Fruit fly (Drosophila melanogaster): Measurements from ENCODE around the gene CG33965.

Gene CG33965

DNA sequence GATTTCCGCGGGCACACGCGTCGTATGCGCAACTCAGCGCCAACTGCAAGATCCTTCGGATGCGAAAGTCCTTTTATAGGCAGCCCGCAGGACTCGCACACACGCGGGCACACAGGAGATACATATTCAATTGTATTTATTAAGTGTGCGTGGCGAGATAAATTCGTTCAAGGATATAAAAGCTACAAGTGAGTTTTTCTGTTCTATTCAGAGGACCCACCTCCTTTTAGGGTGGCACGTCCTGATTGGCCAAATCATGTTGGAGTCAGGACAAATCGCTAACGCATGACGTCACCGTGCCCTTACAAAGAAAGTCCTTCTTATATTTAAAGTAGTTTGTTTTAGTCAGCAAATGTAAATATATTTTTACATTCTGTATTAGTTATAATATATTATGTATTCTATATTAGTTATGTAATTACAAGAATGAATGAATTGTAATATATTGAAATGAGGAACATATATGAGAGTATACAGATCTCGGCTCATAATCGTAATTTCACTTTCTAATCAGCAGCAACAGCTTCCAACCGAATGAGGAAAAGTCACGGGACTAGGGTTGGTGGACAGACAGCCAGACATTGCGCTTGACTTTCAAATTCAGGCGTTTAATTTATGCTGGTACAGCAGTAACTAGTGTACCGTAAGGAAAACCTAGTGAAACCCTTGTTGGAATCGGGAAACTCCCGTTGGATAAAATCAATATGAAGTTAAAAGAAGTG is 39.4 kb upstream of the CG33965 start, which contains the start of gene Trhn (continued):
- TF ChIP-seq NFAT (GFP tag; IDR thresholded peaks at IDR 0.05) = no peak
- no peak for TF ChIP-seq CG10274 (GFP tag; optimal IDR thresholded peaks at IDR 0.05)
- no peak for TF ChIP-seq al (GFP tag; IDR thresholded peaks at IDR 0.05)
- TF ChIP-seq trem (tag; optimal IDR thresholded peaks at IDR 0.05) = no peak
- TF ChIP-seq Chrac-16 (GFP tag; optimal IDR thresholded peaks at IDR 0.05) = no peak
- no peak for TF ChIP-seq B-H1 (GFP tag; IDR thresholded peaks at IDR 0.05)
- TF ChIP-seq CG6654 (GFP tag; optimal IDR thresholded peaks at IDR 0.05) = no peak
- TF ChIP-seq Gsc (GFP tag; IDR thresholded peaks at IDR 0.05) = no peak
- TF ChIP-seq jumu (GFP tag; optimal IDR thresholded peaks at IDR 0.05) = no peak
- no peak for TF ChIP-seq gt (GFP tag; IDR thresholded peaks at IDR 0.05)
- TF ChIP-seq Dp (GFP tag; optimal IDR thresholded peaks at IDR 0.05) = no peak
- TF ChIP-seq sens (GFP tag) = peak; percentile 58
- peak; percentile 20 for TF ChIP-seq Sox102F (GFP tag; optimal IDR thresholded peaks at IDR 0.05)
- TF ChIP-seq Taf1 (GFP tag; IDR thresholded peaks at IDR 0.05) = no peak
- no peak for TF ChIP-seq CG6791 (GFP tag; IDR thresholded peaks at IDR 0.05; ENCODE audit: partially characterized antibody)
- no peak for TF ChIP-seq lola (GFP tag; optimal IDR thresholded peaks at IDR 0.05)
- TF ChIP-seq CG4854 (GFP tag; optimal IDR thresholded peaks at IDR 0.05) = no peak
- TF ChIP-seq CG32772 (GFP tag; IDR thresholded peaks at IDR 0.05) = no peak
- TF ChIP-seq disco-r (GFP tag; optimal IDR thresholded peaks at IDR 0.05) = no peak
- no peak for TF ChIP-seq CG12236 (GFP tag; optimal IDR thresholded peaks at IDR 0.05)
- TF ChIP-seq Hr78 (GFP tag; optimal IDR thresholded peaks at IDR 0.05) = no peak
- TF ChIP-seq D19B (GFP tag; optimal IDR thresholded peaks at IDR 0.05) = no peak
- TF ChIP-seq Ets65A (GFP tag) = no peak
- peak in 1 of 2 experiments; percentile 41 for TF ChIP-seq Hr51 (GFP tag; optimal IDR thresholded peaks at IDR 0.05)
- TF ChIP-seq CoRest (tag; optimal IDR thresholded peaks at IDR 0.05) = peak; percentile 10
- TF ChIP-seq inv (GFP tag; IDR thresholded peaks at IDR 0.05; ENCODE audit: partially characterized antibody) = no peak
- peak; percentile 18 for TF ChIP-seq tap (tag; optimal IDR thresholded peaks at IDR 0.05)
- no peak for TF ChIP-seq Spps (tag; optimal IDR thresholded peaks at IDR 0.05)
- TF ChIP-seq Dref (GFP tag; IDR thresholded peaks at IDR 0.05) = no peak
- TF ChIP-seq CG11723 (GFP tag; optimal IDR thresholded peaks at IDR 0.05) = no peak
- no peak for TF ChIP-seq rib (GFP tag; IDR thresholded peaks at IDR 0.05)
- no peak for TF ChIP-seq az2 (GFP tag; optimal IDR thresholded peaks at IDR 0.05)
- TF ChIP-seq Doc3 (GFP tag; IDR thresholded peaks at IDR 0.05; ENCODE audit: partially characterized antibody) = no peak
- TF ChIP-seq CG10959 (GFP tag; IDR thresholded peaks at IDR 0.05) = no peak
- TF ChIP-seq cg (GFP tag; optimal IDR thresholded peaks at IDR 0.05) = no peak
- TF ChIP-seq CG18476 (GFP tag; optimal IDR thresholded peaks at IDR 0.05) = no peak
- no peak for TF ChIP-seq btn (GFP tag; optimal IDR thresholded peaks at IDR 0.05)
- TF ChIP-seq ro (GFP tag; IDR thresholded peaks at IDR 0.05) = no peak
- TF ChIP-seq row (GFP tag; IDR thresholded peaks at IDR 0.05) = peak; percentile 50; the same call in 2 of the 3 replicates
- TF ChIP-seq CG2875 (GFP tag; optimal IDR thresholded peaks at IDR 0.05) = no peak
- no peak for TF ChIP-seq hb (GFP tag; IDR thresholded peaks at IDR 0.05; ENCODE audit: partially characterized antibody)
- TF ChIP-seq CG43689 (GFP tag; IDR thresholded peaks at IDR 0.05) = no peak
- no peak for TF ChIP-seq CG17328 (GFP tag; IDR thresholded peaks at IDR 0.05)
- no peak for TF ChIP-seq gsb-n (tag; optimal IDR thresholded peaks at IDR 0.05)
- TF ChIP-seq gem (tag; optimal IDR thresholded peaks at IDR 0.05) = peak; percentile 37
- TF ChIP-seq Ravus (GFP tag; IDR thresholded peaks at IDR 0.05) = no peak
- TF ChIP-seq CG7271 (tag; optimal IDR thresholded peaks at IDR 0.05) = no peak
- no peak for TF ChIP-seq Hr39 (optimal IDR thresholded peaks at IDR 0.05)
- no peak for TF ChIP-seq vnd (GFP tag; IDR thresholded peaks at IDR 0.05; ENCODE audit: partially characterized antibody)
- peak; percentile 62 for TF ChIP-seq CG18599 (GFP tag; optimal IDR thresholded peaks at IDR 0.05)
